Fruit fly (Drosophila melanogaster) ovary, adult (tissue): ENCODE data around the gene CG10137.

ENCODE experiments used
- CG17801 ChIP-seq: fragments of 200-800 bp; optimal IDR thresholded peaks from 2 replicates; lab custom pipeline; 2019; ENCODE audit warnings: missing biosample characterization, mild to moderate bottlenecking, missing genetic modification characterization, moderate library complexity; ENCODE audit not compliant: partially characterized antibody

The CG10137 gene

DNA sequence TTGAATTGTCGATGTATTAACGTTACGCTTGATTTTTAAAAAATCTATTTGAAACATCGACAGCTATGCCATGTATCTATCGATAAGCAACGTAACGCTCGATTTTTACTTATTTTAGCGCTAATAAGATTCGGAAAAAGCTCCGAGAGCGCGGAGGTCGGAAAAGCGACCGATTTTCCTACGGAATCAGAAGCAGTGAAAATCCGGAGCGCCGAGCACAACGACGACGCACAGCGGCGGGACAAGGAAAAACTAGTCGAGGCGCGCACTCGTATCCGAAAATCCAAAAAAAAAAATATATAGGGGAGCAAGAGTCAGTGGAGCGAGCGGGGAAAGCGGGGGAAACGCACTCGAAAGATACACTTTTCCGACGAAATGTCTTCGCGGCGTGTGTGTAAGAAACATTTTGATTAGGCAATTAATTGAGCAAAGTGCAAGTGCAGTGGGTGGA lies 7.8 kb upstream of the CG10137 start, which contains the start of gene CG10132:
Gene CG10132, plus strand, starts transcription at position 189 of the 451 bp plus-strand sequence.
- TF ChIP-seq CG17801 (GFP tag; lab: Kevin White, UChicago) = no peak

DNA sequence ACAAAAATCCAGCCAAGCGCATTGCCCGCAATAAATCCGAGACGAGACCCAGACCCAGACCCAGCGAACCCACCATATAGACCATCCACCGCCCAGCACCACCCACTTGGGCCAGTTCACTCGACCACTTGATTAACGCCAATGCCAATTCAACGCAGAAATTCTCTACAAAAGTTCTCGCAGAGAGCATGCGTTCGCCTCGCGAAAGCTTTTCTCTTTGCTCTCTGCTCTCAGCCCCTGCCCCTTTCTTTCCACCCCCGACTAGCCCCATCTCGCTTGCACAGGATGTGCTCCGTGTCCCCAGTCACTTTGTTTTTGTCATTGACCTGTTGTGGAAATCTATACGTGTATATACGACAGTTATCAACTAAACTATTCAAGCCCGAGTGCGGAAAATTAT lies 6.9 kb upstream of the CG10137 start:
- TF ChIP-seq CG17801 (GFP tag; lab: Kevin White, UChicago) = no peak

DNA sequence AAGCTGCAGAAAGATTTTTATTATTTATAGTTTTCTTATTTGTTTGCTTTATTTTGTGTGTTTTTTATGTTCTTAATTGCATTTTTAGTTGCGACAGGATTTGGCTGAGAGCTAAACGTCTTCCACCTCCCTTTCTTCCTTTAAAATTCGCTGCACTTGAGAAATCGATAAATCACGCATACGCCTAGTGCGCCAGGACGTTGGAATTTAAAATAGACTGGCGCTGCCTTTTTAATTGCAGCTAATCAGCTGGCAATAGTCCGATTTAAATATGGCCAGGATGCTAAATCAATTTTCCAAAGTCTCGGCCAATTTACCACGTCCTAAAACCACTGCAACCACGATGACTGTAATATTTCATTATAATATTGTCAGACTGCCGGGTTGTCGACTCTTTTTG lies 358 bp downstream of the CG10137 start:
- no peak for TF ChIP-seq CG17801 (GFP tag; lab: Kevin White, UChicago)

DNA sequence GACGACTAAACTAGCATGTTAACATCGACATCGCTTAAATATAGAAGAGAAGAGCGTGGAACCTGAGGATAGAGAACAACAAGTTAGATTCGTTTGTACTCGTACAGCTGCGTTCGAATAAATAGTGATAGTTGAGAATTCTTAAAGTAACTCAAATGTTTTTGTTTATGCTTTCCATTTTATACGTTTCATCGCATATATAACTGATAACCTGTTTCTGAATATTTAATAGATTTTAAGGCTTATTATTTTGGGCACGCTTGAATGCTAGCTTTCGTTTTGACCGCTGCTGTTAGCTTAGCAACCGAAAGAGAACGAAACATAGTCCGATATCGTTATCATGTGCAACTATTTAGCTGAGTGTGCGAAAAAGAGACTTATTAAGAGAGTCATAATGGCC lies 1.8 kb downstream of the CG10137 start:
- TF ChIP-seq CG17801 (GFP tag; lab: Kevin White, UChicago) = peak; percentile 99

DNA sequence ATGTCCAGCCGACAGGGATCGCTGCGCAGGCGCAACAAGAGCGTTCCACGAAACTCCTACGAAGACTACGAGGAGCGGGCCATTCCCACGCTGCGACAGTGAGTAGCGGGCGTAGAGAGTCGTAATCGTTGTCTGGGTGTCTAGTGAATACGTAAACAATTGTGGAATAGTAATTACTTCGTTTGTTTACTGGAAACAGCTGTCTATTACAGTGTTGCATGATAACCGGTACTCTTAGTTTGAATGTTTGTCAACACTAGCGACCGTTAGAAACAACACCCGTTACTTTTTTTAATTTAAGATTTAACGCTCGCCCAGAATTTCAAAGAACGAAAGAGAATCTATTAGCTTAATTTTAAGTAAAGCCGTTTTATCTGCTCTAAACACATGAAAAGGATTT lies 3.6 kb downstream of the CG10137 start, which contains the start of gene CG10165:
Gene CG10165, minus strand, starts transcription at position 214 of the 400 bp plus-strand sequence.
- TF ChIP-seq CG17801 (GFP tag; lab: Kevin White, UChicago) = peak; percentile 20

DNA sequence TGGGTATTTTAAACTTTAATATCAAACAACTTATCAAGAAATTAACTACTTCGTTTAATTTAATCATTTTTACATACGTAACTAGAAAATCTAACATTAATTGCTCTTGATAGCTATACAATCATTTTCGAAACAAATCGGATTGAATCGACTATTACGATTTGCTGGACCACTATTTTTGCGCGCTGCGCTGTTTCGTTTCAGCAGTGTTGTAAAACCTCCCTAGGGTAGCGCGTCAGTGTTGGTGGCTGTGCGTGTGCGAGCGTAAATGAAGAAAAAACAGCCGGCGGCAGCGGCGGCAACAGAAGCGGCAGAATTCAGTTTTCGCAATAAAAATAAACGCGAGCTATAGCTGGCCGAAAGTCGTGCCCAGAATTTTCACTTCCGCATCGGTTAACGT lies 6.8 kb downstream of the CG10137 start, which contains the start of gene CG33116:
Gene CG33116, plus strand, starts transcription at position 233 of the 400 bp plus-strand sequence.
- peak; percentile 80 for TF ChIP-seq CG17801 (GFP tag; lab: Kevin White, UChicago)

DNA sequence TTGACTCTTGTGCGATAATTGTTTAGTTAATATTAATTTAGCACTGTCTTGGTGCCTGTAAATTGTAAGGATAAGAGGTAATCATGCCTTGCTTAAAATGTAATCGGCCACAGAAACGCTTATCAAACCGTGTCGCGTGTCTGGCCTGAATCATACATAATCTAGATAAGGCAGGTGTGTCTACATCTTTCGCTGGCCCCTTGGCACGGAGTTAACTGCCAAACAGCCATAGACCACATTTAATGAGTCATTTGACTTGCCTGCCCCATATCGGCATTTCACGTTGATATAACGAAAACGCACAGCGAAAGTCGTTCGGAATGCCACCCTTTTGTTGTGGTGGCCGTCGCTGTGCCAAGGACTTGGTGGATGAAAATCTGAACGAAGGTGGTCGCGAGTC lies 8.7 kb downstream of the CG10137 start, which contains the start of gene CG31697:
Gene CG31697, plus strand, starts transcription at position 215 of the 400 bp plus-strand sequence.
- TF ChIP-seq CG17801 (GFP tag; lab: Kevin White, UChicago) = no peak

DNA sequence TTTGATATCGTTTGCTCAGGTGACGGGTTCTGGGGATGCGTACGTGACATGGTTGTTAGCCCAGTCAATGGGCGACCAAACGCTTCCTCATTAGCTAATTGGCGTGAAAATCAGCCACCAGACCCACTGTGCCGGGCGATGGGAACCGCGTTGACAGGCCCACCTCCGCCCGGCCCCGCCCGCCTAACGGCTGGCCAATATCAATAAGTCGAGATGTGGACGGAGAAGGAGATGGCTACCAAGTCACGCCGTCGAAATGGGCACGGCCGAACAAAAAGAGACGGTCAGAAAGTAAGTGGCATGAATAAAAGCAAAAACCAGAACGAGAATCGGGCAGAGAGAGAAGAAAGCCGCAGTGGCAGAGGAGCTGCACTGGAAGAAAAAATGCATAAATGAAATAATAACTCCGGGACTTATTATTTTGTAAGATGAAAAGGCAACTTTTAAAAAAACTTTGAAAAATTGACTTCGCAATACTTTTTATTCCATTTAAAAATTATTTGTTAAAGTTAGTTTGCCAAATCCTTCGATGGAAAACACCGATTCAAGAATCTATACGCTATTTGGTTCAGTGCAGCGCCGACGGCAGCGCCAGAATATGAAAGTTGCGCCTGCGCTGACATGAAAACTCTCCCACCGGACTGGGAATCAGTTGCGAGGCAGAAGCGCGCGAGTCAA lies 11.4 kb downstream of the CG10137 start, which contains the start of gene CG13082:
Gene CG13082, plus strand, starts transcription at position 647 of the 678 bp plus-strand sequence.
- TF ChIP-seq CG17801 (GFP tag; lab: Kevin White, UChicago) = no peak

DNA sequence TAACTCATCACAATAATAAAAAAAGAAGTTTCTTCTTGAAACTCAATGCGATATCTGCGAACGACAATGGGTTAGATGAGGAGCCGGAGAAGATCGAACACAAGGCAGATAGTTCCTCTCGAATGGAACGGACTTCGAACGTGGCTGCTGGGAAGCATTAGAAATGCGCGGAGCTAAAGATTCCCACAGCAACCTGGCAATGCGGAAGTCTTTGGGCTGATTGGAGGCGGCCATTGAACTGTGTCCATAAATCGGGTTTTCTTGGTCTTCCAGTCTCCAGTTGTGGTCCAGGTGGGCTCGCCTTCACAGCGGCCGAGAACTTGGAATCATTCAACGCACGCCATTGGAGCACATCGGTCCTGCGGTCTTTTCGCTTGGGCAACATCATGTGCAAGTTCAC lies 13.8 kb downstream of the CG10137 start, which contains the start of gene CG13081:
Gene CG13081, plus strand, starts transcription at position 301 of the 400 bp plus-strand sequence.
- TF ChIP-seq CG17801 (GFP tag; lab: Kevin White, UChicago) = no peak

DNA sequence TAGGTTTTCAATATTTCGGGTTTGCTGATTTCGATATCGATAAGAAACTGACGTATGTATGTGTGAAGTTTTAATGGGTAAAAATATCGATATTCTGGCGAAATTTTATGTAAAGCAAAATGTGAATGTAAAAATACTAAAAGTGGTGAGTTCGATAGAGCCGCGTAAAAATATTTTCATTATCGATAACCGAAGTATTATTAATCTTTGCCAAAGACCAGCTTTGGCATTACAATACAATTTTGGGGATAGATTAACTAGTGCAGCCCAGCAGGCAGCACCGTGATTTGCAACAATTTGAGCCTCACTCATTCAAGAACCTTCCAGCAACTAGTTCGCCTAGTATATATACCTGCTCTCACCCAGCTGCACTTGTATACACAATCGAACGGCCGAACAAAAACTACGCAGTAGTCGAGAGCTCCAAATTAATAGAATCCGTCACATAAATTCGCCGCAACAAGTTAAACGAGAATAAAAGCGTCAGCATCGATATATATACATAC lies 15.8 kb downstream of the CG10137 start:
- no peak for TF ChIP-seq CG17801 (GFP tag; lab: Kevin White, UChicago)

DNA sequence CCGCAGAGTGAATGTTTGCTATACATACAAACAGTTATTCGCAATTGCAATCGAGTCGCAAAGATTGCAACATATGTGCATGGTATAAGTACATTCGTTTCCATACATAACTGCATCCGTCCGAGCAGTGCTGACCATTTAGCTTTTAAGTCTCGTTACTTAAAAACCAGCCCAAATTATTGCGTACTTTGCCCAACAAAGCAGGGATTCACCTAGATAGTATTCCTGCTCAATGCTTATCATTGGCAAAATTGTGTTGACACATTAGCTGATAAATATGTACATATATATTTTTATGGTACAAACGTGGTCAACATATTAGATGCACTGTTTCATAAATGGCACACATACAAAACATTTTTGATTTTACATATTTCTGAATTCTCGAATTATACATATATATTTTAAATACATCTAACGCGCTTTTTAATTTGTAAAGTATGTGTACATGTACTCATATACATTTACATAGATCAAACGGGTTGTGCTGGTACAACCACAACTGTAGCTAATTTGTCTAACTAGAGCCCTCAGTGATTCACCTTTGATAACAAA lies 16.6 kb downstream of the CG10137 start:
- no peak for TF ChIP-seq CG17801 (GFP tag; lab: Kevin White, UChicago)

DNA sequence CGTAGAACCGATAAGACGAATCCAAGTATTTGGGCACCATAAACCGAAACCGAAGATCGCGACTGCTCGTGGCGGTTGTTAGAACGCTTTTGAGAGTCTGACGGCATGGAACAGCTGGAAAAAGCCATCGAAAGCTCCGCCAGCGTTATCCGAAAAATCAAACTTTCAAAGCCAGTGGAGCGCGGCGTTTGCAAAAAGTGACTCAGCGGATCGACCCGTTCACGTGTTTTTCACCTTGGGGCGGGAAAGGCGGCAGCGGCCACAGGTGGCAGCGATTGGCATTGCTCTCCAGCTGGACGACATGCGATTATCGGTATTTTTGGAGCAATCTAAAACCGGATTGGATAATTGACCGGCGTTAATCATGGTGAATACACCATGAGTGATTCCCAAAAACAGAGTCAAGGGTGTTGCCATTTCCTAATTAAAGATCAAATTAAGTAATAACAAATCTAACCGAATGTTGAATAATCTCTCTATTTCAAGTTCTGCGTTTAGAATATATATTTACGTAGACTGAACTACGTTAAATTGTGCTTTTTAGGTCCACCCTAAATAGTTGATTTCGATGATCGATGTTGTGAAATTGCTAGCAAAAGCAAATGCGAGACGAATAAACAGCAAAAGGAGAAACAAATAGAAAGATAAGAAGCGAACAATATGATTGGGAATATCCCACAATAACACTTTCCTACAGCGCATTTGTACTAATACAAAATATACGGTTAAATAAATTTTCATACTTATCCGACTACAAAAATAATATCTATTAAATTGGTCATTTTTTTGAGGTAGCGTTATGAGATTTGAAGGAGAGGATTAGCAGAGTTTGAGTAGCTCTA lies 20.6 kb downstream of the CG10137 start, which contains the start of gene CG10337:
Gene CG10337, minus strand, starts transcription at position 91 of the 842 bp plus-strand sequence.
- peak; percentile 77 for TF ChIP-seq CG17801 (GFP tag; lab: Kevin White, UChicago)

DNA sequence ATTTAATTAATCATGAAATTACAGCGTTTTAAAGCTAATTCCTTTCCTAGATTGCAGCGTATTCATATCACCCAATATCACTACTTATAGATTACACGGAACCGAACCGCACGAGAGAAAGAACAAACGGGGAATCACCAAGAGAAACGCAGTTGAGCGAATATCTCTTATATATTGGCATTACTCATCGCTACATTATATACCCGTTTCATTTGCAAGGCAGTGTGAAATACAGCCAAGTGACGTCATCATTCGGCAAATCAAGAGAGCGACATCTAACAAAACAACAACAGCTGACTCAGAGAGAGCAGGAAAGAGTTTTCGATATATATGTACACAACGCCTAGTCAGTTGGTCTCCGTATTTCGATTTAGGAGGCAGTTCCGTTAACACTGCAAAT lies 21.7 kb downstream of the CG10137 start, which contains the start of gene Tep4:
Gene Tep4, plus strand, starts transcription at position 350 of the 400 bp plus-strand sequence.
- no peak for TF ChIP-seq CG17801 (GFP tag; lab: Kevin White, UChicago)

DNA sequence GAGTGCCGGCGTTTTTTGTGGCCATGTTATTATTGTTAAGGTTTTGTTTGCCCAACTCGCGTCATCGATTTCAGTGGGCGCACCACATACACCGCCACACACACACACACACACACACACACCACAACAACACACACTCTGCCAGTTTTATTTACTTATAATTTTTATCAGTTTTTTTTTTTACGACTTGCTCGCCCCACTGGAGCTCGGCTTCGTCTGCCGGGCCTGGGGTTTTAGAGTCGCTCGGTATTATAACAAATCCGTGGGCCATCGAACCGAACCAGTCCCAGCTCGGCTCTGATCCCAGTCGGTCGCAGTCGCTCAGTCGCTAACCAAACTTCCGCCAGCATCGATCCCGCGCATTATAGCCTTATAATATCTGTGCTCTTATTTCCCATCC lies 22.9 kb downstream of the CG10137 start:
- TF ChIP-seq CG17801 (GFP tag; lab: Kevin White, UChicago) = no peak
